Worm (Caenorhabditis elegans) whole organism, L1 larva: Measurements from ENCODE around the gene cest-2.2.

Source experiments
- C16A3.4 ChIP-seq: fragments of 150-350 bp; optimal IDR thresholded peaks from 2 replicates; lab custom pipeline; 2014; ENCODE audit warnings: missing biosample characterization, missing genetic modification characterization
- Y116A8C.19 ChIP-seq: sonication (generic microtip); optimal IDR thresholded peaks from 2 replicates; lab custom pipeline; 2016; ENCODE audit warnings: missing compliant biosample characterization, missing genetic modification characterization, borderline replicate concordance
- aha-1 ChIP-seq: fragments of 150-350 bp; optimal IDR thresholded peaks from 2 replicates; lab custom pipeline; 2014; ENCODE audit warnings: missing biosample characterization, missing genetic modification characterization
- aly-2 ChIP-seq: fragments of 150-350 bp; optimal IDR thresholded peaks from 2 replicates; lab custom pipeline; 2014; ENCODE audit warnings: missing biosample characterization, missing genetic modification characterization
- blmp-1 ChIP-seq: fragments of 150-350 bp; optimal IDR thresholded peaks from 2 replicates; lab custom pipeline; 2014; ENCODE audit warnings: missing biosample characterization, missing genetic modification characterization
- ceh-63 ChIP-seq: fragments of 200-800 bp; sonication (Bioruptor generic); optimal IDR thresholded peaks from 2 replicates; lab custom pipeline; 2018; ENCODE audit warnings: mild to moderate bottlenecking, missing genetic modification characterization, missing compliant biosample characterization
- ceh-82 ChIP-seq, 3 experiments: fragments of 150-350 bp in 1 of 3; sonication (generic microtip) in 2 of 3; optimal IDR thresholded peaks; 2 replicates each; lab custom pipeline; 2014 to 2017; ENCODE audit warnings: missing biosample characterization in 3 of 3, missing genetic modification characterization in 3 of 3
- ceh-90 ChIP-seq: sonication (generic microtip); optimal IDR thresholded peaks from 2 replicates; lab custom pipeline; 2016; ENCODE audit warnings: missing genetic modification characterization, missing compliant biosample characterization
- dpl-1 ChIP-seq, 3 experiments: fragments of 150-350 bp in 2 of 3; sonication (generic microtip) in 1 of 3; optimal IDR thresholded peaks; 2 replicates each; lab custom pipeline; 2014 to 2017; ENCODE audit warnings: missing biosample characterization in 3 of 3, missing genetic modification characterization in 3 of 3, missing genetic modification reagents in 3 of 3
- dsc-1 ChIP-seq: sonication (generic microtip); optimal IDR thresholded peaks from 2 replicates; lab custom pipeline; 2016; ENCODE audit warnings: mild to moderate bottlenecking, missing genetic modification characterization, missing compliant biosample characterization
- efl-1 ChIP-seq, 4 experiments: fragments of 150-350 bp; optimal IDR thresholded peaks in 3 of 4; peaks in 1 of 4; 1 replicate in 1 of 4; 2 replicates in 3 of 4; lab custom pipeline; 2014; ENCODE audit warnings: missing biosample characterization in 2 of 4, missing genetic modification characterization in 2 of 4, missing genetic modification reagents in 2 of 4
- efl-3 ChIP-seq: fragments of 200-800 bp; sonication (Bioruptor generic); optimal IDR thresholded peaks from 2 replicates; lab custom pipeline; 2018; ENCODE audit warnings: mild to moderate bottlenecking, missing genetic modification characterization, missing compliant biosample characterization
- egl-13 ChIP-seq: sonication (generic microtip); optimal IDR thresholded peaks from 2 replicates; lab custom pipeline; 2016; ENCODE audit warnings: missing genotype, missing genetic modification reagents, missing genetic modification characterization, missing compliant biosample characterization
- egl-27 ChIP-seq, 2 experiments: fragments of 150-350 bp in 1 of 2; sonication (generic microtip); optimal IDR thresholded peaks; 3 replicates each; lab custom pipeline; 2017 to 2018; ENCODE audit warnings: missing biosample characterization in 2 of 2, missing genetic modification characterization in 2 of 2, missing genetic modification reagents in 2 of 2
- elt-2 ChIP-seq: sonication (generic microtip); optimal IDR thresholded peaks from 2 replicates; lab custom pipeline; 2016; ENCODE audit warnings: missing genetic modification characterization, mild to moderate bottlenecking, inconsistent platforms, missing compliant biosample characterization, missing genetic modification reagents
- elt-3 ChIP-seq, 6 experiments: fragments of 150-350 bp in 1 of 6; sonication (generic microtip); optimal IDR thresholded peaks; 2 replicates each; lab custom pipeline; 2017 to 2018; ENCODE audit warnings: missing biosample characterization in 6 of 6, missing genetic modification characterization in 6 of 6, inconsistent platforms in 1 of 6
- fkh-10 ChIP-seq: sonication (generic microtip); optimal IDR thresholded peaks from 2 replicates; lab custom pipeline; 2017; ENCODE audit warnings: missing biosample characterization, missing genetic modification reagents, missing genetic modification characterization
- fkh-8 ChIP-seq: sonication (generic microtip); optimal IDR thresholded peaks from 2 replicates; lab custom pipeline; 2016; ENCODE audit warnings: mild to moderate bottlenecking, missing genetic modification characterization, missing compliant biosample characterization
- fos-1 ChIP-seq: fragments of 150-350 bp; optimal IDR thresholded peaks from 2 replicates; lab custom pipeline; 2014; ENCODE audit warnings: missing biosample characterization, missing genetic modification characterization
- irx-1 ChIP-seq: sonication (generic microtip); optimal IDR thresholded peaks from 2 replicates; lab custom pipeline; 2016; ENCODE audit warnings: missing genetic modification characterization, missing compliant biosample characterization
- jun-1 ChIP-seq: fragments of 150-350 bp; optimal IDR thresholded peaks from 2 replicates; lab custom pipeline; 2014; ENCODE audit warnings: missing biosample characterization, missing genetic modification reagents, missing genetic modification characterization
- lin-13 ChIP-seq: fragments of 150-350 bp; optimal IDR thresholded peaks from 2 replicates; lab custom pipeline; 2014; ENCODE audit warnings: missing biosample characterization, missing genetic modification reagents, missing genetic modification characterization
- lin-14 ChIP-seq: fragments of 200-800 bp; sonication (Bioruptor generic); optimal IDR thresholded peaks from 2 replicates; lab custom pipeline; 2018; ENCODE audit warnings: mild to moderate bottlenecking, missing genetic modification characterization, moderate library complexity, missing compliant biosample characterization
- lin-15B ChIP-seq: fragments of 150-350 bp; sonication (generic microtip); optimal IDR thresholded peaks from 3 replicates; lab custom pipeline; 2014; ENCODE audit warnings: missing biosample characterization, missing genetic modification characterization
- lin-35 ChIP-seq, 2 experiments: fragments of 150-350 bp; optimal IDR thresholded peaks; 2 replicates each; lab custom pipeline; 2014; ENCODE audit warnings: missing biosample characterization in 2 of 2, missing genetic modification characterization in 2 of 2, missing genetic modification reagents in 2 of 2
- lin-39 ChIP-seq: fragments of 150-350 bp; optimal IDR thresholded peaks from 2 replicates; lab custom pipeline; 2014; ENCODE audit warnings: missing biosample characterization, missing genetic modification reagents, missing genetic modification characterization
- lir-3 ChIP-seq: sonication (generic microtip); optimal IDR thresholded peaks from 2 replicates; lab custom pipeline; 2016; ENCODE audit warnings: mild to moderate bottlenecking, missing genetic modification characterization, moderate library complexity, missing compliant biosample characterization; ENCODE audit not compliant: poor library complexity
- lsy-2 ChIP-seq, 2 experiments: fragments of 150-350 bp; optimal IDR thresholded peaks; 2 replicates each; lab custom pipeline; 2014; ENCODE audit warnings: missing biosample characterization in 2 of 2, missing genetic modification characterization in 2 of 2
- mab-9 ChIP-seq: fragments of 200-800 bp; sonication (Bioruptor generic); IDR thresholded peaks from 2 replicates; pipeline ENCODE4 v1.3.6; 2022; ENCODE audit warnings: missing genetic modification reagents, missing genetic modification characterization, missing compliant biosample characterization
- mdl-1 ChIP-seq, 2 experiments: fragments of 150-350 bp; optimal IDR thresholded peaks; 2 replicates each; lab custom pipeline; 2014 to 2017; ENCODE audit warnings: missing biosample characterization in 2 of 2, missing genetic modification characterization in 2 of 2, inconsistent platforms in 1 of 2
- mef-2 ChIP-seq: fragments of 150-350 bp; optimal IDR thresholded peaks from 2 replicates; lab custom pipeline; 2014; ENCODE audit warnings: missing biosample characterization, missing genetic modification characterization
- mep-1 ChIP-seq: fragments of 150-350 bp; optimal IDR thresholded peaks from 2 replicates; lab custom pipeline; 2014; ENCODE audit warnings: missing biosample characterization, missing genetic modification characterization
- nhr-19 ChIP-seq: fragments of 200-800 bp; sonication (Bioruptor generic); conservative IDR thresholded peaks from 2 replicates; pipeline ENCODE4 v1.3.6; 2022; ENCODE audit warnings: missing genetic modification characterization, missing compliant biosample characterization
- nhr-71 ChIP-seq: sonication (generic microtip); optimal IDR thresholded peaks from 2 replicates; lab custom pipeline; 2016; ENCODE audit warnings: mild to moderate bottlenecking, missing genetic modification characterization, moderate library complexity, missing compliant biosample characterization
- nhr-77 ChIP-seq: fragments of 150-350 bp; optimal IDR thresholded peaks from 2 replicates; lab custom pipeline; 2014; ENCODE audit warnings: missing biosample characterization, missing genetic modification characterization
- nhr-85 ChIP-seq: sonication (generic microtip); peaks from one replicate; lab custom pipeline; 2016; ENCODE audit warnings: missing genetic modification characterization, inconsistent platforms, missing compliant biosample characterization
- nhr-90 ChIP-seq: sonication (generic microtip); optimal IDR thresholded peaks from 2 replicates; lab custom pipeline; 2016; ENCODE audit warnings: mild to moderate bottlenecking, missing genetic modification characterization, missing compliant biosample characterization; ENCODE audit not compliant: poor library complexity
- pag-3 ChIP-seq: sonication (generic microtip); optimal IDR thresholded peaks from 2 replicates; lab custom pipeline; 2017; ENCODE audit warnings: missing genetic modification characterization, mild to moderate bottlenecking, missing compliant biosample characterization, antibody characterized with exemption, borderline replicate concordance; ENCODE audit not compliant: insufficient read depth
- rnt-1 ChIP-seq: sonication (generic microtip); optimal IDR thresholded peaks from 2 replicates; lab custom pipeline; 2016; ENCODE audit warnings: mild to moderate bottlenecking, missing genetic modification characterization, moderate library complexity, missing compliant biosample characterization
- skn-1 ChIP-seq: fragments of 150-350 bp; optimal IDR thresholded peaks from 2 replicates; lab custom pipeline; 2014; ENCODE audit warnings: missing biosample characterization, missing genetic modification characterization
- snu-23 ChIP-seq: sonication (generic microtip); optimal IDR thresholded peaks from 2 replicates; lab custom pipeline; 2016; ENCODE audit warnings: missing genetic modification characterization, missing compliant biosample characterization
- sox-4 ChIP-seq: sonication (generic microtip); optimal IDR thresholded peaks from 2 replicates; lab custom pipeline; 2016; ENCODE audit warnings: missing genetic modification characterization, missing compliant biosample characterization
- swsn-7 ChIP-seq: sonication (generic microtip); optimal IDR thresholded peaks from 2 replicates; lab custom pipeline; 2016; ENCODE audit warnings: missing genetic modification characterization, missing compliant biosample characterization
- tbx-2 ChIP-seq: sonication (generic microtip); optimal IDR thresholded peaks from 2 replicates; lab custom pipeline; 2016; ENCODE audit warnings: missing genetic modification characterization, missing compliant biosample characterization
- unc-130 ChIP-seq: fragments of 150-350 bp; optimal IDR thresholded peaks from 2 replicates; lab custom pipeline; 2017; ENCODE audit warnings: missing biosample characterization, missing genetic modification characterization, inconsistent platforms
- unc-62 ChIP-seq: fragments of 150-350 bp; optimal IDR thresholded peaks from 2 replicates; lab custom pipeline; 2014; ENCODE audit warnings: missing biosample characterization, missing genetic modification reagents, missing genetic modification characterization
- unc-86 ChIP-seq: sonication (generic microtip); optimal IDR thresholded peaks from 2 replicates; lab custom pipeline; 2016; ENCODE audit warnings: missing genetic modification characterization, missing compliant biosample characterization
- vab-15 ChIP-seq: sonication (generic microtip); optimal IDR thresholded peaks from 2 replicates; lab custom pipeline; 2017; ENCODE audit warnings: missing genotype, mild to moderate bottlenecking, missing genetic modification characterization, missing compliant biosample characterization
- xbp-1 ChIP-seq: sonication (generic microtip); optimal IDR thresholded peaks from 2 replicates; lab custom pipeline; 2016; ENCODE audit warnings: missing genetic modification characterization, missing compliant biosample characterization
- zag-1 ChIP-seq: fragments of 150-350 bp; optimal IDR thresholded peaks from 2 replicates; lab custom pipeline; 2014; ENCODE audit warnings: missing biosample characterization, missing genetic modification characterization
- zip-4 ChIP-seq: fragments of 200-800 bp; sonication (Bioruptor generic); optimal IDR thresholded peaks from 2 replicates; lab custom pipeline; 2018; ENCODE audit warnings: mild to moderate bottlenecking, missing genetic modification characterization, moderate library complexity, missing compliant biosample characterization
- ztf-4 ChIP-seq: fragments of 150-350 bp; optimal IDR thresholded peaks from 2 replicates; lab custom pipeline; 2014; ENCODE audit warnings: missing biosample characterization, missing genetic modification characterization

The cest-2.2 gene

DNA sequence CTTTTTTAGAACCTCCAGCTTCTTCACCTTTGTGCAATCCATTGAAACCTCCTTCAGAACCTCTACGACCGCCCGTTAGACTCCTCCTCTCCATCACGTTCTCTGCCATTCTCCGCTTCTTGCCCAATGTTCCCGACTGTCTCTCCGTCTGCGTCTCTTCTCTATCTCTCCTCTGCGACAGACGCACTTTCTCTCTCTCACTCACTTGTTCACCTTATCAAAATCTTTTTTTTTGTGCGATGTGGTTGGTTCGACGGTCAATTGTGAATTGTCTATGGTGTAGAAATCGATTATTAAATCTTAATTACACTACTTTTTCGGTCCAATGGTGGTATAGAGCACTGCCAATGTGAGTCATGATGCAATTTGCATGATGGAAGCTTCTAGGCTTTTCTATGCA lies 18.3 kb upstream of the cest-2.2 start, which contains the start of gene atfs-1:
TSS of gene atfs-1 (plus strand) at position 213 of the 400 bp plus-strand sequence.
- TF ChIP-seq lin-39 = no peak
- TF ChIP-seq fkh-8 (tag; lab: Kevin White, UChicago) = peak; percentile 10
- peak in 1 of 2 experiments; percentile 6 for TF ChIP-seq egl-27 (tag; optimal IDR thresholded peaks at IDR 0.05; lab: Kevin White, UChicago)
- TF ChIP-seq nhr-77 (tag; lab: Kevin White, UChicago) = peak; percentile 63
- peak in 1 of 2 experiments; percentile 68 for TF ChIP-seq mdl-1 (tag; optimal IDR thresholded peaks at IDR 0.05; lab: Kevin White, UChicago)
- no peak for TF ChIP-seq lir-3 (tag; lab: Kevin White, UChicago)
- TF ChIP-seq ceh-90 = no peak
- TF ChIP-seq dpl-1 (GFP tag; optimal IDR thresholded peaks at IDR 0.05; lab: Kevin White, UChicago) = peak in 2 of 3 experiments; percentile 36 to 43
- TF ChIP-seq nhr-85 (tag; lab: Kevin White, UChicago) = peak; percentile 78
- peak; percentile 3 for TF ChIP-seq sox-4 (tag; lab: Kevin White, UChicago)
- peak; percentile 64 for TF ChIP-seq mep-1 (tag; lab: Kevin White, UChicago)
- peak; percentile 67 for TF ChIP-seq tbx-2 (tag; lab: Kevin White, UChicago)
- TF ChIP-seq zag-1 (tag; lab: Kevin White, UChicago) = no peak
- 0 out of 2 replicates have a peak, but pooled peaks have one; percentile 19 for TF ChIP-seq mab-9 (GFP tag; lab: Robert Waterston, UW)
- no peak for TF ChIP-seq fkh-10 (GFP tag; lab: Kevin White, UChicago)
- peak; percentile 55 to 78 for TF ChIP-seq lin-35 (GFP tag; optimal IDR thresholded peaks at IDR 0.05; lab: Kevin White, UChicago)
- peak; percentile 47 for TF ChIP-seq aly-2 (tag; lab: Kevin White, UChicago)
- peak; percentile 72 for TF ChIP-seq swsn-7 (tag; lab: Kevin White, UChicago)
- TF ChIP-seq ztf-4 = no peak
- peak in 1 of 6 experiments; percentile 36 for TF ChIP-seq elt-3 (tag; optimal IDR thresholded peaks at IDR 0.05; lab: Kevin White, UChicago)
- TF ChIP-seq efl-3 (GFP tag; lab: Kevin White, UChicago) = no peak
- peak; percentile 83 for TF ChIP-seq rnt-1
- peak; percentile 20 for TF ChIP-seq dsc-1 (tag; lab: Kevin White, UChicago)
- TF ChIP-seq nhr-90 (tag; lab: Kevin White, UChicago) = peak; percentile 73
- TF ChIP-seq aha-1 = no peak
- peak; percentile 74 for TF ChIP-seq nhr-19 (GFP tag; lab: Robert Waterston, UW)
- TF ChIP-seq zip-4 (GFP tag; lab: Kevin White, UChicago) = peak; percentile 47
- no peak for TF ChIP-seq irx-1 (tag; lab: Kevin White, UChicago)
- TF ChIP-seq C16A3.4 (tag; lab: Kevin White, UChicago) = peak; percentile 12
- TF ChIP-seq blmp-1 (tag; lab: Kevin White, UChicago) = peak; percentile 99
- no peak for TF ChIP-seq vab-15 (tag; lab: Kevin White, UChicago)
- peak; percentile 66 for TF ChIP-seq elt-2 (tag; lab: Kevin White, UChicago)
- no peak for TF ChIP-seq egl-13 (tag; lab: Kevin White, UChicago)
- no peak for TF ChIP-seq unc-62 (GFP tag; lab: Kevin White, UChicago)
- peak; percentile 51 for TF ChIP-seq lin-13 (GFP tag; lab: Kevin White, UChicago)
- peak; percentile 86 for TF ChIP-seq snu-23 (GFP tag; lab: Kevin White, UChicago)
- peak; percentile 87 for TF ChIP-seq nhr-71
- TF ChIP-seq skn-1 (tag; lab: Kevin White, UChicago) = peak; percentile 3
- peak; percentile 52 for TF ChIP-seq xbp-1 (tag; lab: Kevin White, UChicago)
- TF ChIP-seq ceh-63 (GFP tag; lab: Kevin White, UChicago) = no peak
- TF ChIP-seq Y116A8C.19 (tag; lab: Kevin White, UChicago) = no peak
- TF ChIP-seq efl-1 (optimal IDR thresholded peaks at IDR 0.05; lab: Kevin White, UChicago) = peak; percentile 64 to 75
- peak; percentile 27 to 85 for TF ChIP-seq efl-1 (GFP tag; optimal IDR thresholded peaks at IDR 0.05 in 1 of 2; lab: Kevin White, UChicago)
- TF ChIP-seq unc-86 (tag; lab: Kevin White, UChicago) = no peak
- peak; percentile 70 for TF ChIP-seq jun-1 (tag; lab: Kevin White, UChicago)
- TF ChIP-seq mef-2 (tag; lab: Kevin White, UChicago) = no peak
- TF ChIP-seq unc-130 (tag; lab: Kevin White, UChicago) = peak; percentile 7
- TF ChIP-seq ceh-82 (tag; optimal IDR thresholded peaks at IDR 0.05; lab: Kevin White, UChicago) = peak in 2 of 3 experiments; percentile 57 to 67
- TF ChIP-seq lin-15B (tag; lab: Kevin White, UChicago) = peak; percentile 21
- TF ChIP-seq fos-1 (tag; lab: Kevin White, UChicago) = peak; percentile 21
- peak; percentile 49 to 68 for TF ChIP-seq lsy-2 (tag; optimal IDR thresholded peaks at IDR 0.05; lab: Kevin White, UChicago)
- peak; percentile 90 for TF ChIP-seq lin-14 (GFP tag; lab: Kevin White, UChicago)
- no peak for TF ChIP-seq pag-3
